Worm (Caenorhabditis elegans): ENCODE data around the gene mrps-21.

mrps-21 gene

DNA sequence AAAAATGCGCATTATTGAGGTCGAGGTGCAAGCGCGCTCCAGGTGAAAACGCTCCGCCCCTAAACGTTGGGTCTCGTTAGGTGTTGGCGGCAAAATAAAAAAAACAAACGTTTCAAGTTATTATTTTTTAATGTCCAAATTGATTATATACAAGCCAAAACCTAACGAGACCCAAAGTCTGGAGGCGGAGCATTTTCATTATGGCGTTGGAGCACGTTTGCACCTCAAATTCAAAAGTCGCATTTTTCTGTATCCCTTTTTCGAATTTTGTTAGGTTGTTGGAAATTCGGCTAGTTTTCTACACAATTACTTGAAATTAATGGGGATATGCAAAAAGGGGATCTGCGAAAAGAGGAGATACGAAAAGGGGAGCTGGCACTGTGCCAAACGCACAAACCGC lies 1.4 kb downstream of the mrps-21 start, which contains the start of gene col-111:
Gene col-111 (minus strand): TSS at position 101 of the 400 bp plus-strand sequence.
- TF ChIP-seq unc-62 (GFP tag; optimal IDR thresholded peaks at IDR 0.05): no peak

ce11 chrIV:4656380-4656779 lies 2.9 kb downstream of the mrps-21 start:
- TF ChIP-seq unc-62 (GFP tag; optimal IDR thresholded peaks at IDR 0.05): no peak

- no peak for TF ChIP-seq unc-62 (GFP tag; optimal IDR thresholded peaks at IDR 0.05)
These were observed 3.3 kb downstream of the mrps-21 start for ce11 chrIV:4655979-4656378.

DNA sequence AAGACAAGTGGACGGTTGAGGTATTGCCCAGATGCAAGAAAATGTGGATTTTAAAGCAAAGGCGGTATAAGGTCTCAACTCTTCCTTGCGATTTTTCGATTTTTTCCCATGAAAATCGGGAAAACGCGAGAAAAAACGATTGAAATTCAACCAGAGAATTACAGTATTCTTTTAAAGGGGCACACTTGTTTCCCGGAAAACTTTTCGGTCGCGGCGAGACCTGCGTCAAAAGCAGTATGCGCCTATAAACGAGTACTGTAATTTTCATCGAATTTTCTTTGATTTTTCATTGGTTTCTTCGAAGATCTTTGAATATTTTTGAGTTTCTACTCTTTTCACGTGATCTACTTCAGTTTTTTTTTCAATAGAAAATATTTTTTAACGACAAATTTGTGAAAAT lies 5.6 kb downstream of the mrps-21 start:
- TF ChIP-seq unc-62 (GFP tag; optimal IDR thresholded peaks at IDR 0.05): no peak

DNA sequence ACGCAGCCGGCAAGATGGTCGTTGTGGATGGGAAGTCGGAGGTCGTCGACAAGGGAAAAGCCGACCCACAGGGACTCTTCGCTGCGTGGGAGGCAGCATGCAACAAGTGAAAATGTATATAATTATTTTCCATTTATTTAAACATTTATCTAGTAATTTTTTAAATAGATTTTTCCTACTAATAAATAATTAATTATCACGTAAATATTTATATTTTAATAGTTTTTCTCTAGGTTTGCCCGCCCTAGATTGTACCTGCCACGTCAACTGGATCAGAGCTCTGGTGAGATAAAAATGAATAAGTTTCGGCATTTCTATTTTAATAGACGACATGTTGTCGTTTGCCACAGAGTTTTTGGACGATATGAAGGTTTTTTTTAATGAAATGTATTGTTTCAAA lies 6.4 kb downstream of the mrps-21 start, which contains the start of gene psr-1:
Gene psr-1 (plus strand): TSS at position 301 of the 400 bp plus-strand sequence.
- no peak for TF ChIP-seq unc-62 (GFP tag; optimal IDR thresholded peaks at IDR 0.05)

ce11 chrIV:4652365-4652844 lies 6.9 kb downstream of the mrps-21 start, which contains the start of gene F29B9.5:
TSS of gene F29B9.5 (plus strand) at chrIV:4652415.
- TF ChIP-seq unc-62 (GFP tag; optimal IDR thresholded peaks at IDR 0.05): no peak

DNA sequence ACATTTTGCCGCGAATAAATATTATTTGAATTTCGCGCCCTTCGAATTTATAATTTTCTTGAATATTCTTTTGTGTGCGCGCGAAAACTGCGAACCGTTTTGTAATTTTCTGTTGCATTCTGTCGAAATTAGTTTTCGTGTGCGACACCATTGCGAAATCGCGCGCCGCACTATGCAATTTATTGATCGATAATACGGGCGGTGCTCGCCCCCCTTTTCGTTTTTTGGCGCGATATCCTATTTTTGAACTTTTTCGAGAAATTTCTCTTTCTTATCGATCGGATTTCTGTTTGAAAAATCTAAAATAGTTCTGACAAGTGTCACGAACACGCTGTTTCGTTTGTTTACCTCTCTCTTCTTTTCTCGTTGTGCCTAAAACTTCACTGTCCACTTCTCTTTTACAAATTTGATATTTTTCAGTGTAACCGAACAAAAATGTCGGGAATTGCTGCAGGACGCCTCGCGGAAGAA lies 8.7 kb downstream of the mrps-21 start, which contains the start of gene ubc-9:
Gene ubc-9 (plus strand): TSS at position 421 of the 471 bp plus-strand sequence.
- no peak for TF ChIP-seq unc-62 (GFP tag; optimal IDR thresholded peaks at IDR 0.05)

ce11 chrIV:4649460-4649859 lies 9.9 kb downstream of the mrps-21 start, which contains the start of gene F29B9.7:
TSS of gene F29B9.7 (plus strand) at chrIV:4649760.
- no peak for TF ChIP-seq unc-62 (GFP tag; optimal IDR thresholded peaks at IDR 0.05)

- TF ChIP-seq unc-62 (GFP tag; optimal IDR thresholded peaks at IDR 0.05): no peak
These were observed 11.9 kb downstream of the mrps-21 start, which contains the start of gene F29B9.8 for ce11 chrIV:4647385-4647784. TSS of gene F29B9.8 (plus strand) at chrIV:4647685.

ce11 chrIV:4645243-4645642 lies 14.1 kb downstream of the mrps-21 start:
- TF ChIP-seq unc-62 (GFP tag; optimal IDR thresholded peaks at IDR 0.05): no peak

DNA sequence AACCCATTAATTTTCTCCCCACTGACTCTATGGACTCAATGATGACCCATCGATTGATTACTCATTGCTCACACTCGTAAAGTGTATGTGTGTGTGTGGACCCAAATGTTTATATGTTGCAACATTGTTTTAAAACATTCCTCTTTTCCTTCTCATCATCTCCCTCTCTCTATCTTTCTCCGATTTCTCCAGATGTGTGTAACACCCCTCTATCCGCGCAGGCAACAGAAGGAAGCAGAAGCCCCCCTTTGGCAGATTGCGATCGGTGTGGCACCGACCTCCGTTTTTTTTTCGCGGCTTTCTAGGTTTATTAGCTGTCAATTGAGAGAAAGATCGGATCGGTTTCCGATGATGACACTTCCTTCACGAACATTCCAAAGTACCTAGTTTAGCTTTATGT lies 15.7 kb downstream of the mrps-21 start:
- no peak for TF ChIP-seq unc-62 (GFP tag; optimal IDR thresholded peaks at IDR 0.05)

ce11 chrIV:4640941-4641340 lies 18.4 kb downstream of the mrps-21 start:
- no peak for TF ChIP-seq unc-62 (GFP tag; optimal IDR thresholded peaks at IDR 0.05)

ce11 chrIV:4639352-4639751 lies 20.0 kb downstream of the mrps-21 start:
- no peak for TF ChIP-seq unc-62 (GFP tag; optimal IDR thresholded peaks at IDR 0.05)

DNA sequence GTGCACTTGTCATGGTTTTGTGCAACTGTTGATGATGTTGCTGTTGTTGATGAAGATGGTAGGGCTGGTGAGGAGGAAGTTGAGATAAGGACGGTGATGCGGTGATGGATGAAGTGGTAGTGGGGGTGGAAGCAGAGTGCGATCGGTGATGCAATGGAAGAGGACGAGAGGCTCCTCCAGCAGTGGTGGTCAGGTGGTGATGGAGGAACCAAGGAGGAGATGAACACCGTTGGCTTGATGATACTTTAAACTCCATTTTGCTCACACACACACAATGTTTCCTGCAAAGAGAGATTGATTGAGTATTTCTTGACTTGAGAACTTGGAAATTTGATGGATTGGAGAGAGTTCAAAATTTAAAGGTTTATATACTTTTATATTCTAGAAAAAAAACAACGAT lies 21.5 kb downstream of the mrps-21 start, which contains the start of gene F19C7.8:
Gene F19C7.8 (minus strand): TSS at position 256 of the 400 bp plus-strand sequence.
- TF ChIP-seq unc-62 (GFP tag; optimal IDR thresholded peaks at IDR 0.05): no peak

- no peak for TF ChIP-seq unc-62 (GFP tag; optimal IDR thresholded peaks at IDR 0.05)
These were observed 23.3 kb downstream of the mrps-21 start, which contains the start of gene R105.5 for ce11 chrIV:4636001-4636400. TSS of gene R105.5 (plus strand) at chrIV:4636301.

DNA sequence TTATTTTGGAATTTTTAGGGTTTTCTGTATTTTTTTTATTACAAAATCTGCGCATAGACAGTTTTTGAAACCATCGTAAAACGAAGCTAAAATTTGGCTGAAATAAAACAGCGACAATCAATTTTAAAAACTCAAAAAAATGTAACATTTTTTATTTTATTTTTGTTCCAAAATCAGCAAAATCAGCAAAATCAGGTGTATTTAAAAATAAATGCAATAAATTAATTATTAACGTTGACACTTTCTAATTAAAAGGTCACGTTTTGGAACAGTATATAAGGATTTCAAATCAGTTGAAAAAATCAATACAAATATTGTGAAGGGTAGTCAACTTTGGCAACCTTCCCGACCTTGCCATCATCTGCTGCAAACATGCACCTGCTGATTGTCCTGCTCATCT lies 25.9 kb downstream of the mrps-21 start, which contains the start of gene R105.1:
Gene R105.1 (plus strand): TSS at position 301 of the 400 bp plus-strand sequence.
- no peak for TF ChIP-seq unc-62 (GFP tag; optimal IDR thresholded peaks at IDR 0.05)

- TF ChIP-seq unc-62 (GFP tag; optimal IDR thresholded peaks at IDR 0.05): no peak
These were observed 35.5 kb downstream of the mrps-21 start for ce11 chrIV:4623852-4624251.
